Worm (Caenorhabditis elegans) whole organism, L2 larva: ENCODE data around the gene F40G9.6.

Source experiments
- alr-1 ChIP-seq: fragments of 150-350 bp; optimal IDR thresholded peaks from 2 replicates; lab custom pipeline; 2014; ENCODE audit warnings: missing biosample characterization, missing genetic modification characterization
- aly-2 ChIP-seq: fragments of 150-350 bp; optimal IDR thresholded peaks from 2 replicates; lab custom pipeline; 2014; ENCODE audit warnings: missing biosample characterization, missing genetic modification characterization
- blmp-1 ChIP-seq: sonication (generic microtip); optimal IDR thresholded peaks from 2 replicates; lab custom pipeline; 2017; ENCODE audit warnings: missing genetic modification characterization, mild to moderate bottlenecking, missing compliant biosample characterization, antibody characterized with exemption, moderate library complexity; ENCODE audit not compliant: insufficient read depth
- ceh-16 ChIP-seq: fragments of 150-350 bp; optimal IDR thresholded peaks from 2 replicates; lab custom pipeline; 2014; ENCODE audit warnings: missing biosample characterization, missing genetic modification characterization
- dmd-4 ChIP-seq: sonication (generic microtip); optimal IDR thresholded peaks from 2 replicates; lab custom pipeline; 2017; ENCODE audit warnings: missing biosample characterization, missing genetic modification characterization
- elt-1 ChIP-seq: fragments of 150-350 bp; optimal IDR thresholded peaks from 2 replicates; lab custom pipeline; 2014; ENCODE audit warnings: missing biosample characterization, missing genetic modification characterization
- elt-3 ChIP-seq: sonication (generic microtip); optimal IDR thresholded peaks from 2 replicates; lab custom pipeline; 2017; ENCODE audit warnings: missing biosample characterization, missing genetic modification characterization
- lin-13 ChIP-seq: fragments of 150-350 bp; optimal IDR thresholded peaks from 2 replicates; lab custom pipeline; 2014; ENCODE audit warnings: missing biosample characterization, missing genetic modification reagents, missing genetic modification characterization
- lsy-2 ChIP-seq, 2 experiments: fragments of 150-350 bp in 1 of 2; sonication (generic microtip) in 1 of 2; optimal IDR thresholded peaks; 2 replicates each; lab custom pipeline; 2014 to 2017; ENCODE audit warnings: missing biosample characterization in 2 of 2, missing genetic modification characterization in 2 of 2
- mab-5 ChIP-seq: fragments of 150-350 bp; optimal IDR thresholded peaks from 2 replicates; lab custom pipeline; 2014; ENCODE audit warnings: missing biosample characterization, missing genetic modification characterization
- nhr-10 ChIP-seq: sonication (generic microtip); optimal IDR thresholded peaks from 2 replicates; lab custom pipeline; 2017; ENCODE audit warnings: missing biosample characterization, missing genetic modification characterization
- unc-62 ChIP-seq: fragments of 150-350 bp; optimal IDR thresholded peaks from 2 replicates; lab custom pipeline; 2014; ENCODE audit warnings: missing biosample characterization, missing genetic modification reagents, missing genetic modification characterization
- zag-1 ChIP-seq: fragments of 150-350 bp; optimal IDR thresholded peaks from 2 replicates; lab custom pipeline; 2014; ENCODE audit warnings: missing biosample characterization, missing genetic modification characterization
- ztf-1 ChIP-seq: fragments of 200-800 bp; sonication (Bioruptor generic); conservative IDR thresholded peaks from 2 replicates; pipeline ENCODE4 v1.3.6; 2022; ENCODE audit warnings: missing genetic modification characterization, missing compliant biosample characterization

DNA sequence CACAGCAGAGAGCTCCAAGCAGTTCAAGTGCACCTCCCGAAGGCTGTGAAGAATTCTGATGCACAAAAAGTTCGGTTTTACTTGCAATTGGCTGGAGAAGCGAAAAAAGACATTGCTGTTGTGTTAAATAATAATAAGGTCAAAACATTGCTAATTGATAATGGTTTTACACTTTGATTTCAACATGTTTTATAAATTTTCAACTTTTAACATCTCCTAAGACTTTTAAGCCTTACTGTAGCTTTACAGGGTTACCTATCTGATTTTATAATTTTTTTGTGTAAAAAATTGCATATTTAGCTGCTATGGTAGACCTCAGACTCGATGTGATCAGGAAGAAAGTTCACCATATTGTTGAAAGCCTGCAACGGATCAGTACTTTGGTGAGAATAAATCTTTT lies 45.1 kb upstream of the F40G9.6 start, which contains the start of gene pals-25:
- TF ChIP-seq lin-13 (no peak), lsy-2 (tag; optimal IDR thresholded peaks at IDR 0.05; lab: Kevin White, UChicago) (no peak), nhr-10 (tag; lab: Kevin White, UChicago) (no peak), zag-1 (tag; lab: Kevin White, UChicago) (no peak), mab-5 (tag; lab: Kevin White, UChicago) (no peak), ceh-16 (tag; lab: Kevin White, UChicago) (no peak), ztf-1 (GFP tag; lab: Robert Waterston, UW) (no peak), alr-1 (tag; lab: Kevin White, UChicago) (no peak), unc-62 (GFP tag; lab: Kevin White, UChicago) (no peak), elt-3 (no peak), blmp-1 (tag; lab: Kevin White, UChicago) (no peak), aly-2 (tag; lab: Kevin White, UChicago) (no peak), elt-1 (tag; lab: Kevin White, UChicago) (no peak), dmd-4 (tag; lab: Kevin White, UChicago) (no peak)
